Worm (Caenorhabditis elegans) whole organism, L3 larva: Measurements from ENCODE around the gene T01H3.5.

Experiments
- R02D3.7 ChIP-seq: fragments of 150-350 bp; optimal IDR thresholded peaks from 2 replicates; lab custom pipeline; 2014; ENCODE audit warnings: missing biosample characterization, missing genetic modification characterization
- ZK546.5 ChIP-seq: sonication (generic microtip); optimal IDR thresholded peaks from 2 replicates; lab custom pipeline; 2017; ENCODE audit warnings: missing biosample characterization, missing genetic modification characterization
- aly-2 ChIP-seq: fragments of 150-350 bp; optimal IDR thresholded peaks from 2 replicates; lab custom pipeline; 2014; ENCODE audit warnings: missing biosample characterization, missing genetic modification characterization
- ama-1 ChIP-seq: fragments of 150-350 bp; optimal IDR thresholded peaks from 2 replicates; lab custom pipeline; 2018
- ceh-16 ChIP-seq: sonication (generic microtip); optimal IDR thresholded peaks from 2 replicates; lab custom pipeline; 2017; ENCODE audit warnings: missing biosample characterization, missing genetic modification characterization
- ceh-28 ChIP-seq: fragments of 150-350 bp; optimal IDR thresholded peaks from 2 replicates; lab custom pipeline; 2014; ENCODE audit warnings: missing biosample characterization, missing genetic modification reagents, missing genetic modification characterization
- ceh-82 ChIP-seq: fragments of 150-350 bp; optimal IDR thresholded peaks from 2 replicates; lab custom pipeline; 2014; ENCODE audit warnings: missing biosample characterization, missing genetic modification characterization
- ceh-9 ChIP-seq: sonication (generic microtip); optimal IDR thresholded peaks from 2 replicates; lab custom pipeline; 2018; ENCODE audit warnings: missing biosample characterization, missing genetic modification characterization
- daf-12 ChIP-seq: fragments of 150-350 bp; optimal IDR thresholded peaks from 2 replicates; lab custom pipeline; 2014; ENCODE audit warnings: missing biosample characterization, missing genetic modification reagents, missing genetic modification characterization
- egl-27 ChIP-seq: sonication (generic microtip); optimal IDR thresholded peaks from 4 replicates; lab custom pipeline; 2017; ENCODE audit warnings: missing biosample characterization, missing genetic modification reagents, missing genetic modification characterization
- egl-5 ChIP-seq: fragments of 150-350 bp; optimal IDR thresholded peaks from 2 replicates; lab custom pipeline; 2017; ENCODE audit warnings: missing biosample characterization, missing genetic modification reagents, missing genetic modification characterization, inconsistent platforms
- elt-1 ChIP-seq: fragments of 150-350 bp; optimal IDR thresholded peaks from 2 replicates; lab custom pipeline; 2014; ENCODE audit warnings: missing biosample characterization, missing genetic modification characterization
- elt-2 ChIP-seq: sonication (generic microtip); optimal IDR thresholded peaks from 2 replicates; lab custom pipeline; 2016; ENCODE audit warnings: missing genetic modification reagents, mild to moderate bottlenecking, missing genetic modification characterization, missing compliant biosample characterization
- elt-3 ChIP-seq, 3 experiments: fragments of 150-350 bp in 1 of 3; sonication (generic microtip) in 2 of 3; optimal IDR thresholded peaks; 2 replicates in 2 of 3; 4 replicates in 1 of 3; lab custom pipeline; 2014 to 2017; ENCODE audit warnings: missing biosample characterization in 3 of 3, missing genetic modification characterization in 3 of 3
- eor-1 ChIP-seq, 2 experiments: fragments of 150-350 bp; optimal IDR thresholded peaks; 2 replicates each; lab custom pipeline; 2014 to 2018; ENCODE audit warnings: missing biosample characterization in 2 of 2, missing genetic modification characterization in 2 of 2
- fkh-10 ChIP-seq: sonication (generic microtip); optimal IDR thresholded peaks from 2 replicates; lab custom pipeline; 2017; ENCODE audit warnings: missing biosample characterization, missing genetic modification reagents, missing genetic modification characterization
- fkh-2 ChIP-seq: fragments of 150-350 bp; optimal IDR thresholded peaks from 2 replicates; lab custom pipeline; 2014; ENCODE audit warnings: missing biosample characterization, missing genetic modification reagents, missing genetic modification characterization
- fos-1 ChIP-seq: fragments of 150-350 bp; optimal IDR thresholded peaks from 2 replicates; lab custom pipeline; 2014; ENCODE audit warnings: missing biosample characterization, missing genetic modification characterization
- hmg-11 ChIP-seq: sonication (generic microtip); optimal IDR thresholded peaks from 2 replicates; lab custom pipeline; 2016; ENCODE audit warnings: missing genetic modification characterization, missing compliant biosample characterization
- jun-1 ChIP-seq: fragments of 150-350 bp; optimal IDR thresholded peaks from 2 replicates; lab custom pipeline; 2014; ENCODE audit warnings: missing biosample characterization, missing genetic modification reagents, missing genetic modification characterization
- lin-15B ChIP-seq: fragments of 150-350 bp; optimal IDR thresholded peaks from 2 replicates; lab custom pipeline; 2014; ENCODE audit warnings: missing biosample characterization, missing genetic modification characterization
- lin-39 ChIP-seq: fragments of 150-350 bp; optimal IDR thresholded peaks from 2 replicates; lab custom pipeline; 2018; ENCODE audit warnings: missing biosample characterization, missing genetic modification reagents, missing genetic modification characterization
- mdl-1 ChIP-seq: fragments of 150-350 bp; optimal IDR thresholded peaks from 2 replicates; lab custom pipeline; 2014; ENCODE audit warnings: missing biosample characterization, missing genetic modification characterization
- mml-1 ChIP-seq: fragments of 150-350 bp; sonication (generic microtip); optimal IDR thresholded peaks from 3 replicates; lab custom pipeline; 2014; ENCODE audit warnings: missing biosample characterization, missing genetic modification characterization
- nfya-1 ChIP-seq: sonication (generic microtip); optimal IDR thresholded peaks from 2 replicates; lab custom pipeline; 2017; ENCODE audit warnings: missing genetic modification characterization, mild to moderate bottlenecking, missing compliant biosample characterization, antibody characterized with exemption, moderate library complexity; ENCODE audit not compliant: insufficient read depth
- nhr-11 ChIP-seq: fragments of 150-350 bp; optimal IDR thresholded peaks from 2 replicates; lab custom pipeline; 2014; ENCODE audit warnings: missing biosample characterization, missing genetic modification characterization
- nhr-12 ChIP-seq: fragments of 150-350 bp; optimal IDR thresholded peaks from 2 replicates; lab custom pipeline; 2014; ENCODE audit warnings: missing biosample characterization, missing genetic modification characterization
- nhr-23 ChIP-seq: fragments of 150-350 bp; optimal IDR thresholded peaks from 2 replicates; lab custom pipeline; 2014; ENCODE audit warnings: missing biosample characterization, missing genetic modification reagents, missing genetic modification characterization
- nhr-237 ChIP-seq: fragments of 150-350 bp; optimal IDR thresholded peaks from 2 replicates; lab custom pipeline; 2014; ENCODE audit warnings: missing biosample characterization, missing genetic modification characterization
- nhr-25 ChIP-seq: sonication (generic microtip); optimal IDR thresholded peaks from 2 replicates; lab custom pipeline; 2017; ENCODE audit warnings: missing biosample characterization, missing genetic modification characterization
- nhr-28 ChIP-seq: fragments of 150-350 bp; optimal IDR thresholded peaks from 2 replicates; lab custom pipeline; 2014; ENCODE audit warnings: missing biosample characterization, missing genetic modification characterization
- nhr-43 ChIP-seq: sonication (generic microtip); optimal IDR thresholded peaks from 2 replicates; lab custom pipeline; 2016; ENCODE audit warnings: mild to moderate bottlenecking, missing genetic modification characterization, missing compliant biosample characterization; ENCODE audit not compliant: poor library complexity, severe bottlenecking
- nhr-67 ChIP-seq: fragments of 150-350 bp; optimal IDR thresholded peaks from 2 replicates; lab custom pipeline; 2014; ENCODE audit warnings: missing biosample characterization, missing genetic modification characterization
- nhr-77 ChIP-seq: fragments of 150-350 bp; optimal IDR thresholded peaks from 2 replicates; lab custom pipeline; 2014; ENCODE audit warnings: missing biosample characterization, missing genetic modification characterization
- pha-4 ChIP-seq: fragments of 150-350 bp; optimal IDR thresholded peaks from 2 replicates; lab custom pipeline; 2014; ENCODE audit warnings: missing biosample characterization, missing genetic modification reagents, missing genetic modification characterization
- pqm-1 ChIP-seq: fragments of 150-350 bp; optimal IDR thresholded peaks from 2 replicates; lab custom pipeline; 2017; ENCODE audit warnings: missing biosample characterization, missing genetic modification characterization, inconsistent platforms
- sea-2 ChIP-seq: fragments of 150-350 bp; sonication (generic microtip); optimal IDR thresholded peaks from 4 replicates; lab custom pipeline; 2014; ENCODE audit warnings: missing biosample characterization, missing genetic modification reagents, missing genetic modification characterization
- skn-1 ChIP-seq: fragments of 150-350 bp; optimal IDR thresholded peaks from 2 replicates; lab custom pipeline; 2014; ENCODE audit warnings: missing biosample characterization, missing genetic modification characterization
- tbx-2 ChIP-seq: sonication (generic microtip); optimal IDR thresholded peaks from 2 replicates; lab custom pipeline; 2016; ENCODE audit warnings: mild to moderate bottlenecking, missing genetic modification characterization, missing compliant biosample characterization
- unc-39 ChIP-seq: sonication (generic microtip); optimal IDR thresholded peaks from 4 replicates; lab custom pipeline; 2017; ENCODE audit warnings: missing biosample characterization, missing genetic modification characterization
- unc-62 ChIP-seq: fragments of 150-350 bp; sonication (generic microtip); optimal IDR thresholded peaks from 4 replicates; lab custom pipeline; 2014; ENCODE audit warnings: missing biosample characterization, missing genetic modification reagents, missing genetic modification characterization
- zag-1 ChIP-seq: fragments of 150-350 bp; optimal IDR thresholded peaks from 2 replicates; lab custom pipeline; 2014; ENCODE audit warnings: missing biosample characterization, missing genetic modification characterization
- ztf-4 ChIP-seq: fragments of 150-350 bp; optimal IDR thresholded peaks from 2 replicates; lab custom pipeline; 2014; ENCODE audit warnings: missing biosample characterization, missing genetic modification characterization

Gene T01H3.5

DNA sequence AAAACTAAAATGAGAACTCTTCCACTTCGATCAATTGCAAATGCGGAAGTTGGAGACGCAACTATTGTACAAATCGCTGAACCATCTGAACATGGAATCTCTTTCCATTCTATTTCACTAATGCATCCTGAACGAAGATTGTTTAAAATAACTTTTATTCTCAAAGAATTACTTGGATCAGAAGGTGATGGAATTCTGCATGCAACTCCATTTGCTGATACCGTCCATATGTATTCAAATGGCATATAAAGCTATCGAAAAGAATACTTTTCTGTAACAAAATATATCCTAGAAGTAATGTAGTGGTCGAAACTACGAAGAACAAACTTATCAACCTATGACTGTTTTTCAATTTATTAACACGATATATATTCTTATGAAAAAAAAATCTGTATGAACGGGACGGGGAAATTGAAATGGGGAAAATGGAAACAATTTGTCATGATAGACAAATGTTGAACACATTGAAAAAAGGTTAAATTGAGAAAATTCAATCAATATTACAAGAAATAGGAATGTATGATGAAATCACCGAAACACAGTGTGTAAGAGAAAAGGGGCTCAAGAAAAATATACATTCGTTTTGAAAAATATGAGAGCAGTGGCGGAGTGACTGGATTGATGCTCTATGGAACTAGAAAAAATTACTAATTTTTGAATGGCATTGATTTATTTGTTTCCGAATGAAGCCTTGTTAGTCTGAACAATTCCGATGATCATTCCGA, 1.5 kb upstream of the T01H3.5 start, which contains the start of gene T01H3.2:
T01H3.2 (minus strand) TSS at position 251 of the 725 bp plus-strand sequence.
- TF ChIP-seq ama-1 (lab: Kevin White, UChicago) (no peak), nhr-43 (peak; percentile 13), unc-62 (GFP tag; lab: Kevin White, UChicago) (no peak), elt-2 (peak; percentile 18), nhr-23 (tag; lab: Kevin White, UChicago) (peak; percentile 15)

DNA sequence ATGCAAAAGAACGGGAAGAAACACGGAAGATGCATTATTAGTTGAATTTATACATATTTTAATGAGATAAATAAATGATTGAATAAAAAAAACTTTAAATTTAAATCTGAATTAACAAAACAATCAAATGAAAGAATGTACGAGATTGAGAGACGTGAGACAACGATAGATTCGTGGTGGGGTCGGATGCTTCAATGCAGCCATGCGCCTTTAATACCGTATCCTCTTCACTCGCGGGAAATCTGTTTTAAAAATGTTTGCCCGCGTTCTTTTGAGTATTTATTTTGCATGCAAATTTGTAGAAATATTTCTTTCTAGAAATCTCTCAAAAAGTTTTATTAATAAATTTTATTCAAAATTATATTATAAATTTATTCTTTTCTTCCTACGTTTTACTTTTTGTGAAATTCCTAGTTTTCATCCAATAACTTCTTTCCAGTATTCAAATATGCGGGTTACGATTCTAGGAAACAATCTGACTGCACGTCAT, 1.0 kb downstream of the T01H3.5 start, which contains the start of gene perm-1:
perm-1 (plus strand) TSS at position 440 of the 490 bp plus-strand sequence.
- TF ChIP-seq fkh-2 (tag; lab: Kevin White, UChicago) (no peak), unc-39 (tag; lab: Kevin White, UChicago) (no peak), nhr-12 (no peak), fkh-10 (no peak), elt-2 (no peak), ceh-28 (tag; lab: Kevin White, UChicago) (no peak), egl-27 (tag; lab: Kevin White, UChicago) (no peak), nhr-237 (tag; lab: Kevin White, UChicago) (no peak), egl-5 (tag; lab: Kevin White, UChicago) (no peak), zag-1 (tag; lab: Kevin White, UChicago) (no peak), eor-1 (tag; optimal IDR thresholded peaks at IDR 0.05; lab: Kevin White, UChicago) (no peak), ceh-82 (tag; lab: Kevin White, UChicago) (no peak)
- TF ChIP-seq, all 47 proteins: peak for 0

DNA sequence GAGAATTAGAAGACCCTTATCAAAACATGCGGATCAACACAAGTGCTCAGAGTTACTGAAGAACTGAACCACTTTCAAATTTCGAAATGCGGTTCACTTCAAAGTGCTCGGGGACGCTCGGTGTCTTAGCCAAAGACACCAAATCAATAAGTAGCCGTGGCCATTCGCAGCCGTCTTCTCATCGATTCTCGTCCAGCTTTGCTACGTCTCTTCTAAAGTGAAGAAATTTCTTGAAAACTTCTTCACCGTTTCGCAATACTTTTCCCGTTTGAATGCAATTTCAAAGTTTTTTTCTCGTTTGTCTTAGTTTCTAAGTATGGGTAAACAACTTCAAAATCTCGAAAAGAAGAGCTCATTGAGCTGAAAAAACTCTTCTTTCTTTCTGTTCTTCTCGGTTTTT, 5.5 kb downstream of the T01H3.5 start:
- TF ChIP-seq nfya-1 (tag; lab: Kevin White, UChicago) (peak; percentile 74), lin-39 (tag; lab: Kevin White, UChicago) (peak; percentile 60), tbx-2 (tag; lab: Kevin White, UChicago) (no peak), sea-2 (GFP tag; lab: Kevin White, UChicago) (peak; percentile 40), pha-4 (no peak), fkh-10 (peak; percentile 31), mml-1 (no peak), hmg-11 (tag; lab: Kevin White, UChicago) (peak; percentile 18)

DNA sequence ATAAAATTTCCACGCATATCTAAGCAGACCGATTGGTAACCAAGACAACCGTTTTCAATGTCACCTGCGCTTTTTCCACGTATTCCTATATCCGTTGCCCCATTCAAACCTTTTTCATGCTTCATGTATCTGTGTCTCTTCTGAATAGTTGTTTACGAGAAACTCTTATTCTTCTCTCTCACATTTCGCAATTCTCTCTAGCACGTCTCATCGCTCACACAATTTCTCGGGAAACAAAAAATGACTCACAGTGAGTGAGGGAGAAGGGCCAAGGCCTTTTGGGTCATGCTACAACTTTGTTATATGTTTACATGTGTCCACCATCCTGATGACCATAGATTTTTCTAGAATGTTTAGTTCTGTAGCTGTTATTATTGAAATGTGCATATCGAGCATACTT, 7.9 kb downstream of the T01H3.5 start:
- TF ChIP-seq egl-5 (tag; lab: Kevin White, UChicago) (peak; percentile 72), nhr-23 (tag; lab: Kevin White, UChicago) (peak; percentile 1), jun-1 (peak; percentile 22), nhr-77 (tag; lab: Kevin White, UChicago) (no peak), hmg-11 (tag; lab: Kevin White, UChicago) (peak; percentile 36), daf-12 (tag; lab: Kevin White, UChicago) (no peak), tbx-2 (tag; lab: Kevin White, UChicago) (no peak), unc-39 (tag; lab: Kevin White, UChicago) (no peak), egl-27 (tag; lab: Kevin White, UChicago) (no peak), unc-62 (GFP tag; lab: Kevin White, UChicago) (no peak), sea-2 (GFP tag; lab: Kevin White, UChicago) (peak; percentile 27), nhr-11 (peak; percentile 91), ztf-4 (tag; lab: Kevin White, UChicago) (no peak), pha-4 (peak; percentile 32), skn-1 (tag; lab: Kevin White, UChicago) (peak; percentile 19), ama-1 (lab: Kevin White, UChicago) (peak; percentile 53), nhr-67 (tag; lab: Kevin White, UChicago) (no peak), eor-1 (tag; optimal IDR thresholded peaks at IDR 0.05; lab: Kevin White, UChicago) (no peak), nhr-25 (tag; lab: Kevin White, UChicago) (peak; percentile 61), ceh-9 (tag; lab: Kevin White, UChicago) (no peak), ZK546.5 (no peak), R02D3.7 (no peak), nhr-43 (no peak), ceh-16 (tag; lab: Kevin White, UChicago) (no peak), nhr-12 (no peak), nfya-1 (tag; lab: Kevin White, UChicago) (peak; percentile 63), mml-1 (no peak), nhr-28 (tag; lab: Kevin White, UChicago) (no peak), elt-2 (no peak), zag-1 (tag; lab: Kevin White, UChicago) (no peak), ceh-82 (tag; lab: Kevin White, UChicago) (no peak), lin-15B (tag; lab: Kevin White, UChicago) (peak; percentile 7), mdl-1 (tag; lab: Kevin White, UChicago) (no peak), aly-2 (tag; lab: Kevin White, UChicago) (no peak), nhr-237 (tag; lab: Kevin White, UChicago) (no peak), elt-3 (tag; optimal IDR thresholded peaks at IDR 0.05; lab: Kevin White, UChicago) (no peak), fos-1 (no peak), elt-1 (tag; lab: Kevin White, UChicago) (no peak), pqm-1 (tag; lab: Kevin White, UChicago) (no peak)
